Worm (Caenorhabditis elegans) whole organism, L2 larva: ENCODE results near the gene T10B5.3.

Source experiments
- C34F6.9 ChIP-seq: fragments of 150-350 bp; optimal IDR thresholded peaks from 2 replicates; lab custom pipeline; 2014; ENCODE audit warnings: missing biosample characterization, missing genetic modification characterization
- F13H6.1 ChIP-seq: sonication (generic microtip); optimal IDR thresholded peaks from 2 replicates; lab custom pipeline; 2016; ENCODE audit warnings: missing genetic modification characterization, missing compliant biosample characterization
- R02D3.7 ChIP-seq: fragments of 150-350 bp; optimal IDR thresholded peaks from 2 replicates; lab custom pipeline; 2014; ENCODE audit warnings: missing biosample characterization, missing genetic modification characterization
- Y55F3AM.14 ChIP-seq: fragments of 200-800 bp; sonication (Bioruptor generic); optimal IDR thresholded peaks from 2 replicates; lab custom pipeline; 2018; ENCODE audit warnings: mild to moderate bottlenecking, missing genetic modification characterization, missing compliant biosample characterization
- ZK546.5 ChIP-seq: sonication (generic microtip); optimal IDR thresholded peaks from 2 replicates; lab custom pipeline; 2017; ENCODE audit warnings: missing biosample characterization, missing genetic modification characterization
- alr-1 ChIP-seq: fragments of 150-350 bp; optimal IDR thresholded peaks from 2 replicates; lab custom pipeline; 2014; ENCODE audit warnings: missing biosample characterization, missing genetic modification characterization
- aly-2 ChIP-seq: fragments of 150-350 bp; optimal IDR thresholded peaks from 2 replicates; lab custom pipeline; 2014; ENCODE audit warnings: missing biosample characterization, missing genetic modification characterization
- ama-1 ChIP-seq: fragments of 150-350 bp; optimal IDR thresholded peaks from 2 replicates; lab custom pipeline; 2018; ENCODE audit warnings: inconsistent platforms
- blmp-1 ChIP-seq: sonication (generic microtip); optimal IDR thresholded peaks from 2 replicates; lab custom pipeline; 2017; ENCODE audit warnings: missing genetic modification characterization, mild to moderate bottlenecking, missing compliant biosample characterization, antibody characterized with exemption, moderate library complexity; ENCODE audit not compliant: insufficient read depth
- ceh-16 ChIP-seq: fragments of 150-350 bp; optimal IDR thresholded peaks from 2 replicates; lab custom pipeline; 2014; ENCODE audit warnings: missing biosample characterization, missing genetic modification characterization
- ceh-82 ChIP-seq: fragments of 150-350 bp; optimal IDR thresholded peaks from 2 replicates; lab custom pipeline; 2014; ENCODE audit warnings: missing biosample characterization, missing genetic modification characterization
- crh-2 ChIP-seq: sonication (generic microtip); optimal IDR thresholded peaks from 2 replicates; lab custom pipeline; 2017; ENCODE audit warnings: missing biosample characterization, missing genetic modification characterization
- dmd-4 ChIP-seq: sonication (generic microtip); optimal IDR thresholded peaks from 2 replicates; lab custom pipeline; 2017; ENCODE audit warnings: missing biosample characterization, missing genetic modification characterization
- egl-27 ChIP-seq: sonication (generic microtip); optimal IDR thresholded peaks from 3 replicates; lab custom pipeline; 2017; ENCODE audit warnings: missing biosample characterization, missing genetic modification reagents, missing genetic modification characterization
- elt-1 ChIP-seq: fragments of 150-350 bp; optimal IDR thresholded peaks from 2 replicates; lab custom pipeline; 2014; ENCODE audit warnings: missing biosample characterization, missing genetic modification characterization
- elt-3 ChIP-seq: sonication (generic microtip); optimal IDR thresholded peaks from 2 replicates; lab custom pipeline; 2017; ENCODE audit warnings: missing biosample characterization, missing genetic modification characterization
- fos-1 ChIP-seq: fragments of 150-350 bp; optimal IDR thresholded peaks from 2 replicates; lab custom pipeline; 2014; ENCODE audit warnings: missing biosample characterization, missing genetic modification characterization
- gmeb-1 ChIP-seq: fragments of 150-350 bp; optimal IDR thresholded peaks from 2 replicates; lab custom pipeline; 2014; ENCODE audit warnings: missing biosample characterization, missing genetic modification characterization
- lin-11 ChIP-seq: fragments of 150-350 bp; sonication (generic microtip); optimal IDR thresholded peaks from 2 replicates; lab custom pipeline; 2014; ENCODE audit warnings: missing biosample characterization, missing genetic modification characterization, inconsistent platforms, mixed read lengths
- lin-13 ChIP-seq: fragments of 150-350 bp; optimal IDR thresholded peaks from 2 replicates; lab custom pipeline; 2014; ENCODE audit warnings: missing biosample characterization, missing genetic modification reagents, missing genetic modification characterization
- lin-39 ChIP-seq: fragments of 150-350 bp; optimal IDR thresholded peaks from 2 replicates; lab custom pipeline; 2014; ENCODE audit warnings: missing biosample characterization, missing genetic modification reagents, missing genetic modification characterization
- lsy-2 ChIP-seq, 2 experiments: fragments of 150-350 bp in 1 of 2; sonication (generic microtip) in 1 of 2; optimal IDR thresholded peaks; 2 replicates each; lab custom pipeline; 2014 to 2017; ENCODE audit warnings: missing biosample characterization in 2 of 2, missing genetic modification characterization in 2 of 2
- mab-5 ChIP-seq: fragments of 150-350 bp; optimal IDR thresholded peaks from 2 replicates; lab custom pipeline; 2014; ENCODE audit warnings: missing biosample characterization, missing genetic modification characterization
- mbf-1 ChIP-seq: sonication (generic microtip); optimal IDR thresholded peaks from 2 replicates; lab custom pipeline; 2017; ENCODE audit warnings: missing biosample characterization, missing genetic modification characterization
- mdl-1 ChIP-seq, 2 experiments: fragments of 150-350 bp in 1 of 2; sonication (generic microtip) in 1 of 2; optimal IDR thresholded peaks; 2 replicates each; lab custom pipeline; 2017; ENCODE audit warnings: missing biosample characterization in 2 of 2, missing genetic modification characterization in 2 of 2
- nhr-10 ChIP-seq: sonication (generic microtip); optimal IDR thresholded peaks from 2 replicates; lab custom pipeline; 2017; ENCODE audit warnings: missing biosample characterization, missing genetic modification characterization
- nhr-11 ChIP-seq: fragments of 150-350 bp; optimal IDR thresholded peaks from 2 replicates; lab custom pipeline; 2014; ENCODE audit warnings: missing biosample characterization, missing genetic modification characterization
- nhr-12 ChIP-seq: fragments of 150-350 bp; optimal IDR thresholded peaks from 2 replicates; lab custom pipeline; 2014; ENCODE audit warnings: missing biosample characterization, missing genetic modification characterization
- nhr-129 ChIP-seq: fragments of 150-350 bp; optimal IDR thresholded peaks from 2 replicates; lab custom pipeline; 2014; ENCODE audit warnings: missing biosample characterization, missing genetic modification characterization
- nhr-21 ChIP-seq: fragments of 150-350 bp; optimal IDR thresholded peaks from 2 replicates; lab custom pipeline; 2014; ENCODE audit warnings: missing biosample characterization, missing genetic modification characterization
- nhr-23 ChIP-seq: fragments of 150-350 bp; optimal IDR thresholded peaks from 2 replicates; lab custom pipeline; 2014; ENCODE audit warnings: missing biosample characterization, missing genetic modification reagents, missing genetic modification characterization
- nhr-237 ChIP-seq: fragments of 150-350 bp; optimal IDR thresholded peaks from 2 replicates; lab custom pipeline; 2014; ENCODE audit warnings: missing biosample characterization, missing genetic modification characterization
- nhr-25 ChIP-seq: fragments of 150-350 bp; sonication (generic microtip); optimal IDR thresholded peaks from 3 replicates; lab custom pipeline; 2014; ENCODE audit warnings: missing biosample characterization, missing genetic modification characterization
- nhr-6 ChIP-seq: fragments of 150-350 bp; optimal IDR thresholded peaks from 2 replicates; lab custom pipeline; 2014; ENCODE audit warnings: missing biosample characterization, missing genetic modification characterization
- nhr-77 ChIP-seq: fragments of 150-350 bp; optimal IDR thresholded peaks from 2 replicates; lab custom pipeline; 2014; ENCODE audit warnings: missing biosample characterization, missing genetic modification characterization
- peb-1 ChIP-seq: fragments of 150-350 bp; optimal IDR thresholded peaks from 2 replicates; lab custom pipeline; 2014; ENCODE audit warnings: missing biosample characterization, missing genetic modification characterization
- sem-4 ChIP-seq: fragments of 150-350 bp; optimal IDR thresholded peaks from 2 replicates; lab custom pipeline; 2014; ENCODE audit warnings: missing biosample characterization, missing genetic modification reagents, missing genetic modification characterization
- skn-1 ChIP-seq: sonication (generic microtip); optimal IDR thresholded peaks from 2 replicates; lab custom pipeline; 2017; ENCODE audit warnings: missing biosample characterization, missing genetic modification characterization
- sma-3 ChIP-seq: sonication (generic microtip); optimal IDR thresholded peaks from 2 replicates; lab custom pipeline; 2016; ENCODE audit warnings: missing genetic modification reagents, missing genetic modification characterization, missing compliant biosample characterization
- sma-9 ChIP-seq, 2 experiments: fragments of 150-350 bp in 1 of 2; sonication (generic microtip) in 1 of 2; optimal IDR thresholded peaks; 2 replicates each; lab custom pipeline; 2014 to 2016; ENCODE audit warnings: missing genetic modification characterization in 2 of 2, mild to moderate bottlenecking in 1 of 2, missing biosample characterization in 1 of 2, missing compliant biosample characterization in 1 of 2, missing genetic modification reagents in 1 of 2, moderate library complexity in 1 of 2
- snpc-4 ChIP-seq: fragments of 150-350 bp; optimal IDR thresholded peaks from 2 replicates; lab custom pipeline; 2014; ENCODE audit warnings: missing biosample characterization, missing genetic modification characterization
- unc-39 ChIP-seq: fragments of 150-350 bp; optimal IDR thresholded peaks from 2 replicates; lab custom pipeline; 2014; ENCODE audit warnings: missing biosample characterization, missing genetic modification characterization
- unc-55 ChIP-seq: fragments of 150-350 bp; sonication (generic microtip); optimal IDR thresholded peaks from 3 replicates; lab custom pipeline; 2014; ENCODE audit warnings: missing biosample characterization, missing genetic modification reagents, missing genetic modification characterization
- unc-62 ChIP-seq: fragments of 150-350 bp; optimal IDR thresholded peaks from 2 replicates; lab custom pipeline; 2014; ENCODE audit warnings: missing biosample characterization, missing genetic modification reagents, missing genetic modification characterization
- zag-1 ChIP-seq: fragments of 150-350 bp; optimal IDR thresholded peaks from 2 replicates; lab custom pipeline; 2014; ENCODE audit warnings: missing biosample characterization, missing genetic modification characterization
- ztf-1 ChIP-seq: fragments of 200-800 bp; sonication (Bioruptor generic); conservative IDR thresholded peaks from 2 replicates; pipeline ENCODE4 v1.3.6; 2022; ENCODE audit warnings: missing genetic modification characterization, missing compliant biosample characterization
- ztf-11 ChIP-seq: sonication (generic microtip); optimal IDR thresholded peaks from 2 replicates; lab custom pipeline; 2017; ENCODE audit warnings: missing biosample characterization, missing genetic modification characterization
- ztf-4 ChIP-seq: fragments of 150-350 bp; optimal IDR thresholded peaks from 2 replicates; lab custom pipeline; 2014; ENCODE audit warnings: missing biosample characterization, missing genetic modification characterization

T10B5.3 gene

ce11 chrV:1870515-1870940 is 946 bp upstream of the T10B5.3 start:
- TF ChIP-seq ceh-16 (tag; lab: Kevin White, UChicago) = no peak
- TF ChIP-seq elt-1 (tag; lab: Kevin White, UChicago) = no peak
- TF ChIP-seq ceh-82 = no peak
- no peak for TF ChIP-seq nhr-237 (tag; lab: Kevin White, UChicago)
- no peak for TF ChIP-seq F13H6.1
- TF ChIP-seq lin-39 (tag; lab: Kevin White, UChicago) = no peak
- no peak for TF ChIP-seq sma-9 (GFP tag; optimal IDR thresholded peaks at IDR 0.05; lab: Kevin White, UChicago)
- no peak for TF ChIP-seq sma-9 (tag; optimal IDR thresholded peaks at IDR 0.05; lab: Kevin White, UChicago)
- TF ChIP-seq sma-3 (GFP tag; lab: Kevin White, UChicago) = no peak
- no peak for TF ChIP-seq ztf-1 (GFP tag; lab: Robert Waterston, UW)
- TF ChIP-seq sem-4 = no peak
- TF ChIP-seq ztf-11 (tag; lab: Kevin White, UChicago) = no peak
- no peak for TF ChIP-seq fos-1 (tag; lab: Kevin White, UChicago)
- no peak for TF ChIP-seq snpc-4 (tag; lab: Kevin White, UChicago)

DNA sequence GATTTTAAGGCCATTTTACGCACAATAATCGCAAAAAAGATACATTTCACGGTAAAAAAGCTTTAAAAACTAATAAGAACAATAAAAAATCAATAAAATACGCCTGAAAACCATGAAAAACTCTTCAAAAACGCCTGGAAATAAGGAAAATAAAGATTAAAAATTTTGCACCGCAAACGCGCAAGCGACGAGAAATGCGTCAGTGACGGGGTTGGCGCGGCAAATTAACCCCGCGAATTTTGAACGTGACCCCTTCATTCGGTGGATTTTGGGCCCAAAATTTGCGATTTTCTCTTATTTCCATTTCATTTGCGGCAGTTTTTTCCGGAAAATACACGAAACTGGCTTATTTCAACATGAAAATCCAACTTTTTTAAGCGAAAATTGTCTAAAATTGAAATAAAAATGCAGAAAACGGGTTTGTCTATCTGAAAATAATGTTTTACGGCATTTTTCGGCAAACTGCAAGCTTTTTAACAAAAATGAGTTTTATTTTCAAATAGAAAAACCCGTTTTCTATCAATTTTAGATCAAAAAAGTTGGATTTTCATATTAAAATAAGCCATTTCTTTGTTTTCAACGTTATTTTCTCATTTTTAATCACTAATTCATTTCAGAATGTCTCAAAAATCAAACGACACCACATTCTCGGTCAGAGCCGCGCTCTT is 852 bp downstream of the T10B5.3 start, which contains the start of gene knl-3:
TSS of gene knl-3 (plus strand) at position 618 of the 668 bp plus-strand sequence.
- TF ChIP-seq blmp-1 (tag; lab: Kevin White, UChicago) (peak; percentile 47), nhr-25 (tag; lab: Kevin White, UChicago) (peak; percentile 89), nhr-77 (tag; lab: Kevin White, UChicago) (no peak), gmeb-1 (tag; lab: Kevin White, UChicago) (peak; percentile 97), sma-3 (GFP tag; lab: Kevin White, UChicago) (peak; percentile 83), sem-4 (peak; percentile 56), nhr-6 (peak; percentile 19), ztf-11 (tag; lab: Kevin White, UChicago) (no peak), elt-3 (no peak), unc-39 (tag; lab: Kevin White, UChicago) (no peak), mbf-1 (tag; lab: Kevin White, UChicago) (no peak), F13H6.1 (peak; percentile 84), C34F6.9 (peak; percentile 93), lin-39 (tag; lab: Kevin White, UChicago) (no peak), lsy-2 (tag; optimal IDR thresholded peaks at IDR 0.05; lab: Kevin White, UChicago) (peak; percentile 83 to 91), skn-1 (tag; lab: Kevin White, UChicago) (no peak), alr-1 (tag; lab: Kevin White, UChicago) (no peak), R02D3.7 (peak; percentile 31), nhr-21 (tag; lab: Kevin White, UChicago) (peak; percentile 85), ama-1 (lab: Kevin White, UChicago) (no peak), lin-11 (tag; lab: Kevin White, UChicago) (peak; percentile 86), peb-1 (no peak), unc-62 (GFP tag; lab: Kevin White, UChicago) (no peak), nhr-10 (tag; lab: Kevin White, UChicago) (peak; percentile 70), nhr-23 (tag; lab: Kevin White, UChicago) (no peak), dmd-4 (tag; lab: Kevin White, UChicago) (no peak), ceh-16 (tag; lab: Kevin White, UChicago) (peak; percentile 76), nhr-237 (tag; lab: Kevin White, UChicago) (no peak), crh-2 (peak; percentile 93), nhr-12 (no peak), sma-9 (GFP tag; optimal IDR thresholded peaks at IDR 0.05; lab: Kevin White, UChicago) (no peak), sma-9 (tag; optimal IDR thresholded peaks at IDR 0.05; lab: Kevin White, UChicago) (no peak), lin-13 (peak; percentile 86), ceh-82 (no peak), Y55F3AM.14 (GFP tag; lab: Kevin White, UChicago) (peak; percentile 47), nhr-11 (tag; lab: Kevin White, UChicago) (no peak), unc-55 (peak; percentile 92), egl-27 (tag; lab: Kevin White, UChicago) (peak; percentile 62), nhr-129 (tag; lab: Kevin White, UChicago) (peak; percentile 73), fos-1 (tag; lab: Kevin White, UChicago) (peak; percentile 63), elt-1 (tag; lab: Kevin White, UChicago) (no peak), ztf-4 (tag; lab: Kevin White, UChicago) (no peak), zag-1 (tag; lab: Kevin White, UChicago) (peak; percentile 32), mab-5 (tag; lab: Kevin White, UChicago) (peak; percentile 75), aly-2 (tag; lab: Kevin White, UChicago) (no peak), snpc-4 (tag; lab: Kevin White, UChicago) (peak; percentile 68), ZK546.5 (tag; lab: Kevin White, UChicago) (peak; percentile 2), ztf-1 (GFP tag; lab: Robert Waterston, UW) (no peak), mdl-1 (tag; optimal IDR thresholded peaks at IDR 0.05; lab: Kevin White, UChicago) (peak in 1 of 2 experiments; percentile 41)
